Worm (Caenorhabditis elegans): Measurements from ENCODE around the gene C47D12.4.

The C47D12.4 gene

DNA sequence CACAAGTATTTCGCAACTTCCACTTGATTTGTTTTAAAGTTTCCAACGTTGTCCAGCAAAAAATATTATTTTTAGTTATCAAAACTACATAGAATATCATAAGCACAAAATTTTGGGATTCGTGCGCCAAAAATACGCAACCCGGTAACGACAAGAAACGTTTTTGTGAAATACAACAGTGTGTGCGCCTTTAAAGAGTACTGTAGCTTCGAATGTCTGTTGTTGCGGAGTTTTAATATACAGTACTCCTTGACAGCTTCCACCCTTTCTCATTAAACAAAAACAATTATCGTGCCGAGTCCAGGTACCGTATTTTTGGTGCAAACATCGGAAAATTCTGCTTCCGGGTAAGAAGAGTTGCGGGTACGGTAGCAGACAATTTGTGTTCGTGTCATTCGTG lies 1.4 kb upstream of the C47D12.4 start:
- no peak for TF ChIP-seq ama-1 (optimal IDR thresholded peaks at IDR 0.05)
- no peak for TF ChIP-seq ZK546.5 (tag; optimal IDR thresholded peaks at IDR 0.05)
- TF ChIP-seq elt-1 (tag; optimal IDR thresholded peaks at IDR 0.05), result no peak
- TF ChIP-seq nhr-11 (tag; optimal IDR thresholded peaks at IDR 0.05), result no peak
- no peak for TF ChIP-seq ztf-11 (tag; optimal IDR thresholded peaks at IDR 0.05)
- TF ChIP-seq egl-27 (tag; optimal IDR thresholded peaks at IDR 0.05), result no peak
- no peak for TF ChIP-seq lin-39 (tag; optimal IDR thresholded peaks at IDR 0.05)
- TF ChIP-seq nhr-6 (tag; optimal IDR thresholded peaks at IDR 0.05), result no peak
- TF ChIP-seq ceh-16 (tag; optimal IDR thresholded peaks at IDR 0.05), result no peak

DNA sequence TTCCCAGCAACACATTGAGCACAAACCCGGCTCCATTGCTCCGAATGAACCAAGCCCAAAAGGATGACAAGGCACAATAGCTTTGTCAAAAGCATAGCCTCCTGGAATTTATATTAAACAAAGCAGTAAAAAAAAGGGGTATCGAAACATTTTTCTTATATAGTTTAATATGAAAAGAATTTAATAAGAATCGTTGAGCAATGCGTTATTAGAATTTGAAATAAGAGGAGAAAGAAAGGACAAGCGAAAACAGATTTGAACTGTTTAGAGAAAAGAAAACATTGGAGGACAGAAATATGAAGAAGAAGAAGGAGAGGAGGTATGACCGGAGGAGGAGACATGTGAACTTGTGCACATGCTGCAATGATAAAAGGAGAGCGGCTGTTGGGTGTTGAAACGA lies 3.6 kb downstream of the C47D12.4 start, which contains the start of gene C47D12.5:
Gene C47D12.5 (minus strand): TSS at position 101 of the 400 bp plus-strand sequence.
- TF ChIP-seq mbf-1 (tag; optimal IDR thresholded peaks at IDR 0.05) (no peak), nhr-12 (tag; optimal IDR thresholded peaks at IDR 0.05) (no peak)

DNA sequence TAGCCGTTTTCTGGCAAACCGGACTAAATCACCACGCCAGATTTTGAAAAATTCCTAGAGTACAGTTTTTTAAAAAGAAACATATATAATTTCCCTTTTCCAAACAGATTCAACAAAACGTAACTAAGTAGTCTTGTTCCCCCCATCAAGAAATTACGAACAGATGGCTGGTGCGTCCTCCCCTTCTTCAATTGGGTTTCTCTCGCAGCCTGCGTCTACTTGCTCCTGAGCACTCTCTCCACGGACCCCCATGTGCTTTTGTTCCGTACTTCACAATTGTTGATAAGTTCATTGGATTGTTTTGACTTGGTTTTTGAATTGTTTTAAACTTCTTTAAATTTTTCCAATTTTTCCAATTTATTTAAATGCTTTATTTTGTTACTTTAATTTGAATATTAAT lies 6.4 kb downstream of the C47D12.4 start:
- TF ChIP-seq sma-3 (GFP tag; optimal IDR thresholded peaks at IDR 0.05) (no peak), unc-62 (GFP tag; optimal IDR thresholded peaks at IDR 0.05) (no peak), unc-55 (GFP tag; optimal IDR thresholded peaks at IDR 0.05) (peak; percentile 9), C34F6.9 (tag; optimal IDR thresholded peaks at IDR 0.05) (peak; percentile 16), mab-5 (tag; optimal IDR thresholded peaks at IDR 0.05) (no peak)

DNA sequence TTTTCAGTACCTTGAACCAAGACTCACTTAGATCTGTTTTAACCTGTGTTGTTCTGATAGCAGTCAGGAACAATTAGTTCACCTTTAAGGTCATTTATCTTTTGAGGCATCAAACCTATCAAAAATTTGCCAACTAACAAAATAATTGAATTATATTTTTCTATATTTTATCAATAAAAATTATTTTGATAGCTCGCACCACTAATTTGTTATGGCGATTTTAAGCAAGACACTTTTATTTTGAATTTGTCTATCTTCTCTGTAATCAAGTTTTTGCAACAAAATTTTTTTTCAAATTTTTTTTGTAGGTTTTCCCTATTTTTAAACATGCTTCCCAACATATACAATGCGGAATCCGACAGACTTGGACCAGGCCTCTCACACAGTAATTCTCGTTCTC lies 7.1 kb downstream of the C47D12.4 start, which contains the start of gene kel-1:
Gene kel-1 (plus strand): TSS at position 301 of the 400 bp plus-strand sequence.
- TF ChIP-seq lsy-2 (tag; optimal IDR thresholded peaks at IDR 0.05), result no peak
- TF ChIP-seq aly-2 (tag; optimal IDR thresholded peaks at IDR 0.05), result no peak
- TF ChIP-seq mbf-1 (tag; optimal IDR thresholded peaks at IDR 0.05), result no peak
- no peak for TF ChIP-seq ZK546.5 (tag; optimal IDR thresholded peaks at IDR 0.05)
- TF ChIP-seq R02D3.7 (tag; optimal IDR thresholded peaks at IDR 0.05), result no peak
- no peak for TF ChIP-seq unc-39 (tag; optimal IDR thresholded peaks at IDR 0.05)
- TF ChIP-seq nhr-237 (tag; optimal IDR thresholded peaks at IDR 0.05), result no peak
- no peak for TF ChIP-seq Y55F3AM.14 (GFP tag; optimal IDR thresholded peaks at IDR 0.05)
- no peak for TF ChIP-seq ztf-11 (tag; optimal IDR thresholded peaks at IDR 0.05)
- no peak for TF ChIP-seq unc-55 (GFP tag; optimal IDR thresholded peaks at IDR 0.05)
- no peak for TF ChIP-seq F13H6.1 (tag; optimal IDR thresholded peaks at IDR 0.05)

DNA sequence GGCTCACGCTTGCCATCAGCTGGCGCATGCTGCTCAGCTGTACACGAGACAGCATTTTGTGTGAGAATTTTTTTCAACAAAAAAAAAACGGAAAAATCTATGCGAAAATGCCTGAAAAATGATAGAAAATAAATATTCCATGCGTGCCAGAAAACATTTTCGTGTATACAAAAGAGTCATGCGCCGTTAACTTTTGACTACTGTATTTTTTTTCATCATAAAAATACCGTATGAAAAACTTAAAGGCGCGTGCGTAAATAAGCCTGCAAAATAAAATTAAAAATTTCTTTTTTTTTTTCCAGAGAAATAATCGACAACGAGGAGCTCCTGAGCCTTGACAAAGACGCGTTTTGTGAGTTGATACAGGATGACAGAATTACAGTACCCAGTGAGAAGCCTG lies 8.4 kb downstream of the C47D12.4 start:
- TF ChIP-seq ztf-11 (tag; optimal IDR thresholded peaks at IDR 0.05) (no peak), lin-11 (tag; optimal IDR thresholded peaks at IDR 0.05) (no peak), ceh-82 (tag; optimal IDR thresholded peaks at IDR 0.05) (no peak), sma-9 (GFP tag; optimal IDR thresholded peaks at IDR 0.05) (no peak), sma-9 (tag; optimal IDR thresholded peaks at IDR 0.05) (no peak), nhr-21 (tag; optimal IDR thresholded peaks at IDR 0.05) (no peak), R02D3.7 (tag; optimal IDR thresholded peaks at IDR 0.05) (no peak), ceh-16 (tag; optimal IDR thresholded peaks at IDR 0.05) (no peak), aly-2 (tag; optimal IDR thresholded peaks at IDR 0.05) (no peak), elt-1 (tag; optimal IDR thresholded peaks at IDR 0.05) (no peak), nhr-23 (tag; optimal IDR thresholded peaks at IDR 0.05) (no peak)

DNA sequence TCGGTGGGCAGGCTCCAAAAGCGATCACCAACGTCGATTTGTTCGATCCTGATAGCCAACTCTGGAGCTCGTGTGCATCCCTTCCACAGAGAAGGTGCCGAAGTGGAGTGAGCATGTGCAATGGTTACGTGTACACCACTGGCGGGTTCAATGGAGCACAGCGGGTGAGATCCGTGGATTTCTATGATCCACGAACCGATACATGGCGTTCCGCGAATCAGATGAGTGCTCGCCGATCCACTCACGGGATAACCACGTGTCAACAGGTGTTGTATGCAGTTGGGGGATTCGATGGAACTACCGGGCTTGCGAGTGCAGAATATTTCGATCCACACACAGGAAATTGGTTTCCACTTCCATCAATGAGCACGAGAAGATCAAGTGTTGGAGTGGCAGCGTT lies 9.3 kb downstream of the C47D12.4 start:
- no peak for TF ChIP-seq nhr-10 (tag; optimal IDR thresholded peaks at IDR 0.05)
- TF ChIP-seq nhr-12 (tag; optimal IDR thresholded peaks at IDR 0.05), result no peak
- no peak for TF ChIP-seq lin-13 (GFP tag; optimal IDR thresholded peaks at IDR 0.05)
- TF ChIP-seq nhr-23 (tag; optimal IDR thresholded peaks at IDR 0.05), result no peak
- no peak for TF ChIP-seq unc-62 (GFP tag; optimal IDR thresholded peaks at IDR 0.05)

DNA sequence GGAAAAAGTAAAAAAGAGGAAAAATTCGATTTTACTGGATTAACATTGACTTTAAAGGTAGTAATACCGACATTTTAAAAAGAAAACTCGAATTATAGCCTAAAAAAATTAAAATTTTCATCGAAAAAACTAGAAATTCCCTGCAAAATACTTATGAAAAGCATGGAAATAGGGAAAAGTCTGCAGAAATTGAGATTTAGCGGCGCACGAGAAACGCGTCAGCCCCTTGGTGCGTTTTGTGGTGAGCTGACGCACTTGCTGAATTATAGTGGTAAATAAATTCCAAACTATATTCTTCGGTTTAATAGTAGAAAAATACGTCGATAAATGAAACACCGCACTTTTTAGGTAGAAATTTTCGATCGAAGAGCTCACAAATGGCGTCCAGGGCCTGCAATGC lies 12.9 kb downstream of the C47D12.4 start:
- TF ChIP-seq ztf-11 (tag; optimal IDR thresholded peaks at IDR 0.05) (no peak), crh-2 (tag; optimal IDR thresholded peaks at IDR 0.05) (peak; percentile 27), lsy-2 (tag; optimal IDR thresholded peaks at IDR 0.05) (peak in 1 of 2 experiments; percentile 56), unc-55 (GFP tag; optimal IDR thresholded peaks at IDR 0.05) (peak; percentile 50), mdl-1 (tag; optimal IDR thresholded peaks at IDR 0.05) (no peak), C34F6.9 (tag; optimal IDR thresholded peaks at IDR 0.05) (peak; percentile 44), mab-5 (tag; optimal IDR thresholded peaks at IDR 0.05) (no peak), nhr-129 (tag; optimal IDR thresholded peaks at IDR 0.05) (peak; percentile 42), R02D3.7 (tag; optimal IDR thresholded peaks at IDR 0.05) (no peak), nhr-25 (tag; optimal IDR thresholded peaks at IDR 0.05) (peak; percentile 8), fos-1 (tag; optimal IDR thresholded peaks at IDR 0.05) (peak; percentile 2), gmeb-1 (tag; optimal IDR thresholded peaks at IDR 0.05) (peak; percentile 16)
